Fruit fly (Drosophila melanogaster): Measurements from ENCODE around the gene CG32270.

Gene CG32270

DNA sequence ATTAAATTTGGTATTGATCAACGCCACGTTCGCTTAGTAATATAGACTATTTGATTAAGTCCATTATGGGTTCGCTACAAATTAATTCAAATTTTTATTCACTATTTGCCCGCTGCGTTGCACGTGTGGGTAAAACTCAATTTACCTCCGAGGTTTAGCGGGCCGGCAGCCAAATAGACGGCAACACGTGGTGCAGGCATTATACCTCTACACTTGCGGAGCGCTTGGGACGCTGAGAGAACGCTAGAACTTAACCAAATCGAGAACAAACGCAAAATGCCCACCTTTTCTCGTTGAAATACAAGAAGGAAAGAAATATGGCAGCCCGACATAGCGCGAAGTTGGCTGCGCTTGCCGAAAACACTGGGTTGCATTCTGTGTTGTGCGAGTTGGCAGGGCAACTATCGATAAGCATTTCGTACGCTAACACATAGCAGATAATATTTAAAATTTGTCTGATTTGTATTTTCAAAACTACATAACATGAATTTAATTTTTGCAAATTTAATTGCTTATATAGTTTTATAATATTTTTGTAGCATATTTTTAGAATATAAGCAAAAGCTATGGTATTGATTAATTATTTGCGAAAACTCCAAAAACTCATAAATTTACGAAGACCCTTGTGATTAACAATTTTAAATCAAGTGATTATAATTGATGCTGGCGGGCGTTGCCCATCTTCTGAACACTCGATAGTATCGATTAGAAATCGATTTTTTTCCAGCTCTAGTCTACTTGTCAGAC, 14.0 kb upstream of the CG32270 start, which contains the start of the genes RpL28 and eIF1 (continued):
- TF ChIP-seq CrebB (tag; optimal IDR thresholded peaks at IDR 0.05) (peak; percentile 90), zen (tag; optimal IDR thresholded peaks at IDR 0.05) (peak; percentile 88), CG42726 (GFP tag; IDR thresholded peaks at IDR 0.05; ENCODE audit: partially characterized antibody) (no peak; the same call in none of the 2 replicates), CG9727 (GFP tag; optimal IDR thresholded peaks at IDR 0.05) (peak; percentile 97), CG7556 (GFP tag; optimal IDR thresholded peaks at IDR 0.05) (peak; percentile 85), CG12942 (GFP tag; optimal IDR thresholded peaks at IDR 0.05) (peak; percentile 85), slbo (GFP tag; IDR thresholded peaks at IDR 0.05) (peak; percentile 91), Poxn (GFP tag; IDR thresholded peaks at IDR 0.05) (peak; percentile 56; the same call in 1 of the 2 replicates), Ets97D (GFP tag; optimal IDR thresholded peaks at IDR 0.05) (peak; percentile 99), CG31224 (GFP tag; IDR thresholded peaks at IDR 0.05) (peak; percentile 76), Sox102F (GFP tag; optimal IDR thresholded peaks at IDR 0.05) (no peak), slp2 (GFP tag; optimal IDR thresholded peaks at IDR 0.05) (peak; percentile 89), oc (tag; optimal IDR thresholded peaks at IDR 0.05) (no peak), CG11456 (GFP tag; IDR thresholded peaks at IDR 0.05) (peak; percentile 95), Sry-δ (GFP tag; optimal IDR thresholded peaks at IDR 0.05) (peak; percentile 89), grau (tag; optimal IDR thresholded peaks at IDR 0.05) (peak; percentile 83), cad (GFP tag; optimal IDR thresholded peaks at IDR 0.05) (no peak), CG8388 (GFP tag; optimal IDR thresholded peaks at IDR 0.05) (peak; percentile 80), Lpt (GFP tag; optimal IDR thresholded peaks at IDR 0.05) (no peak), bowl (GFP tag; IDR thresholded peaks at IDR 0.05) (0 out of 2 replicates have a peak, but pooled peaks have one; percentile 58), HLH54F (GFP tag; optimal IDR thresholded peaks at IDR 0.05) (peak; percentile 92), sisA (GFP tag; IDR thresholded peaks at IDR 0.05) (peak; percentile 73), CG4617 (GFP tag; optimal IDR thresholded peaks at IDR 0.05; ENCODE audit: borderline replicate concordance) (peak; percentile 88), MTF-1 (GFP tag; optimal IDR thresholded peaks at IDR 0.05; ENCODE audit: borderline replicate concordance) (peak; percentile 98), h (optimal IDR thresholded peaks at IDR 0.05) (no peak), CG2875 (GFP tag; optimal IDR thresholded peaks at IDR 0.05) (peak; percentile 88), CG7745 (tag; optimal IDR thresholded peaks at IDR 0.05) (peak; percentile 40), MESR4 (GFP tag; optimal IDR thresholded peaks at IDR 0.05) (peak; percentile 98), kay (GFP tag; optimal IDR thresholded peaks at IDR 0.05) (peak; percentile 61), lola (GFP tag; optimal IDR thresholded peaks at IDR 0.05) (peak in 1 of 3 experiments; percentile 79), amos (GFP tag; IDR thresholded peaks at IDR 0.05; ENCODE audit: partially characterized antibody) (peak; percentile 78), CG7271 (tag; optimal IDR thresholded peaks at IDR 0.05) (peak; percentile 95), CG10979 (tag; optimal IDR thresholded peaks at IDR 0.05) (peak; percentile 71), ash1 (GFP tag; optimal IDR thresholded peaks at IDR 0.05) (peak; percentile 96), zen2 (GFP tag; IDR thresholded peaks at IDR 0.05; ENCODE audit: partially characterized antibody) (peak; percentile 47; the same call in 2 of the 3 replicates), dan (GFP tag; IDR thresholded peaks at IDR 0.05) (no peak), sug (tag; optimal IDR thresholded peaks at IDR 0.05) (peak; percentile 88), CG8290 (GFP tag; optimal IDR thresholded peaks at IDR 0.05) (peak; percentile 93), CG8290 (tag; optimal IDR thresholded peaks at IDR 0.05) (peak; percentile 89 to 97), B-H2 (GFP tag; optimal IDR thresholded peaks at IDR 0.05) (peak; percentile 97), lov (optimal IDR thresholded peaks at IDR 0.05) (no peak), lov (GFP tag; IDR thresholded peaks at IDR 0.05) (peak; percentile 95), schlank (tag; optimal IDR thresholded peaks at IDR 0.05) (peak; percentile 94), esg (GFP tag; conservative IDR thresholded peaks at IDR 0.05) (peak; percentile 66), CG9817 (tag; optimal IDR thresholded peaks at IDR 0.05) (peak; percentile 88), gfzf (GFP tag; optimal IDR thresholded peaks at IDR 0.05) (peak; percentile 31), Oaz (GFP tag; IDR thresholded peaks at IDR 0.05) (peak; percentile 80), E2f1 (GFP tag; IDR thresholded peaks at IDR 0.05) (peak; percentile 70), wek (GFP tag; optimal IDR thresholded peaks at IDR 0.05) (peak; percentile 90)
